Fruit fly (Drosophila melanogaster) whole organism, embryonic: ENCODE measurements around the gene CG8289.
A peak's percentile ranks its signal among the peaks of the same experiment; 100 is the strongest.

Experiments
- CG10209 ChIP-seq: fragments of 200-800 bp; sonication (Bioruptor generic); optimal IDR thresholded peaks from 3 replicates; lab custom pipeline; 2017; ENCODE audit warnings: missing biosample characterization, mild to moderate bottlenecking, missing genetic modification characterization, missing genetic modification reagents
- CG10979 ChIP-seq: fragments of 200-800 bp; sonication (Bioruptor generic); optimal IDR thresholded peaks from 2 replicates; lab custom pipeline; 2018; ENCODE audit warnings: missing biosample characterization, mild to moderate bottlenecking, missing genetic modification characterization, moderate library complexity
- CG11085 ChIP-seq: fragments of 200-800 bp; sonication (Bioruptor generic); IDR thresholded peaks from 2 replicates; pipeline ENCODE4 v1.3.6; 2022; ENCODE audit warnings: missing biosample characterization, missing genetic modification characterization
- CG1233 ChIP-seq: fragments of 200-800 bp; sonication (Bioruptor generic); optimal IDR thresholded peaks from 4 replicates; lab custom pipeline; 2018; ENCODE audit warnings: missing biosample characterization, mild to moderate bottlenecking, missing genetic modification characterization
- CG12942 ChIP-seq: fragments of 200-800 bp; sonication (Bioruptor generic); optimal IDR thresholded peaks from 3 replicates; lab custom pipeline; 2016; ENCODE audit warnings: missing biosample characterization, missing genetic modification characterization
- CG14014 ChIP-seq: fragments of 200-800 bp; sonication (Bioruptor generic); IDR thresholded peaks from 2 replicates; pipeline ENCODE4 v1.3.6; 2022; ENCODE audit warnings: missing biosample characterization, missing genetic modification characterization
- CG14710 ChIP-seq: fragments of 200-800 bp; sonication (Bioruptor generic); optimal IDR thresholded peaks from 3 replicates; lab custom pipeline; 2019; ENCODE audit warnings: missing biosample characterization, mild to moderate bottlenecking, missing genetic modification characterization, moderate library complexity
- CG17829 ChIP-seq: fragments of 200-800 bp; optimal IDR thresholded peaks from 2 replicates; lab custom pipeline; 2019; ENCODE audit warnings: missing biosample characterization, mild to moderate bottlenecking, missing genetic modification characterization, moderate library complexity
- CG2120 ChIP-seq: fragments of 200-800 bp; sonication (Bioruptor generic); optimal IDR thresholded peaks from 3 replicates; lab custom pipeline; 2016; ENCODE audit warnings: missing biosample characterization, missing genetic modification characterization
- CG2875 ChIP-seq: fragments of 200-800 bp; sonication (Bioruptor generic); optimal IDR thresholded peaks from 2 replicates; lab custom pipeline; 2017; ENCODE audit warnings: missing biosample characterization, mild to moderate bottlenecking, missing genetic modification characterization, missing genetic modification reagents
- CG32532 ChIP-seq: fragments of 200-800 bp; sonication (Bioruptor generic); IDR thresholded peaks from 2 replicates; pipeline ENCODE4 v1.3.6; 2022; ENCODE audit warnings: missing biosample characterization, missing genetic modification characterization
- CG6254 ChIP-seq: fragments of 200-800 bp; sonication (Bioruptor generic); optimal IDR thresholded peaks from 3 replicates; lab custom pipeline; 2017; ENCODE audit warnings: mild to moderate bottlenecking, missing biosample characterization, missing genetic modification reagents, missing genetic modification characterization
- CG6813 ChIP-seq: fragments of 200-800 bp; sonication (Bioruptor generic); optimal IDR thresholded peaks from 2 replicates; lab custom pipeline; 2017; ENCODE audit warnings: missing biosample characterization, missing genetic modification characterization, mild to moderate bottlenecking, moderate library complexity, missing genetic modification reagents
- CG6854 ChIP-seq: fragments of 200-800 bp; sonication (Bioruptor generic); optimal IDR thresholded peaks from 3 replicates; lab custom pipeline; 2017; ENCODE audit warnings: missing biosample characterization, mild to moderate bottlenecking, missing genetic modification characterization
- CG7963 ChIP-seq: fragments of 200-800 bp; sonication (Bioruptor generic); IDR thresholded peaks from 3 replicates; pipeline ENCODE4 v1.3.6; 2022; ENCODE audit warnings: missing biosample characterization, missing genetic modification characterization; ENCODE audit not compliant: partially characterized antibody
- CG8944 ChIP-seq: fragments of 200-800 bp; sonication (Bioruptor generic); optimal IDR thresholded peaks from 3 replicates; lab custom pipeline; 2016; ENCODE audit warnings: missing biosample characterization, missing genetic modification characterization
- CG9437 ChIP-seq: fragments of 200-800 bp; sonication (Bioruptor generic); optimal IDR thresholded peaks from 2 replicates; lab custom pipeline; 2018; ENCODE audit warnings: missing biosample characterization, mild to moderate bottlenecking, missing genetic modification characterization
- CG9609 ChIP-seq: fragments of 200-800 bp; sonication (Bioruptor generic); optimal IDR thresholded peaks from 3 replicates; lab custom pipeline; 2016; ENCODE audit warnings: missing biosample characterization, missing genetic modification characterization
- CHES-1-like ChIP-seq: fragments of 200-800 bp; sonication (Bioruptor generic); optimal IDR thresholded peaks from 2 replicates; lab custom pipeline; 2016; ENCODE audit warnings: missing biosample characterization, missing genetic modification characterization
- CTCF ChIP-seq: fragments of 200-800 bp; sonication (Bioruptor generic); optimal IDR thresholded peaks from 2 replicates; lab custom pipeline; 2017; ENCODE audit warnings: missing biosample characterization, mild to moderate bottlenecking, missing genetic modification characterization, moderate library complexity
- D ChIP-seq, 2 experiments: fragments of 200-800 bp in 1 of 2; fragments of >200 bp in 1 of 2; sonication (Bioruptor generic) in 1 of 2; optimal IDR thresholded peaks; 2 replicates in 1 of 2; 3 replicates in 1 of 2; lab custom pipeline; 2017; ENCODE audit warnings: mild to moderate bottlenecking in 1 of 2, missing biosample characterization in 1 of 2, missing genetic modification characterization in 1 of 2, missing genetic modification reagents in 1 of 2
- Dbx ChIP-seq: fragments of 200-800 bp; sonication (Bioruptor generic); IDR thresholded peaks from 3 replicates; pipeline ENCODE4 v1.3.6; 2022; ENCODE audit warnings: missing biosample characterization, missing genetic modification characterization
- Deaf1 ChIP-seq: fragments of 200-800 bp; optimal IDR thresholded peaks from 3 replicates; lab custom pipeline; 2019; ENCODE audit warnings: missing biosample characterization, mild to moderate bottlenecking, missing genetic modification characterization, moderate library complexity
- E2f1 ChIP-seq: fragments of 200-800 bp; sonication (Bioruptor generic); IDR thresholded peaks from 2 replicates; pipeline ENCODE4 v1.3.6; 2022; ENCODE audit warnings: missing biosample characterization, missing genetic modification characterization
- Hsf ChIP-seq: fragments of 200-800 bp; sonication (Bioruptor generic); optimal IDR thresholded peaks from 3 replicates; lab custom pipeline; 2016; ENCODE audit warnings: missing biosample characterization, missing genetic modification characterization
- Mad ChIP-seq: fragments of 200-800 bp; sonication (Bioruptor generic); optimal IDR thresholded peaks from 2 replicates; lab custom pipeline; 2016; ENCODE audit warnings: missing biosample characterization, missing genetic modification characterization
- Nf-YC ChIP-seq: fragments of 200-800 bp; optimal IDR thresholded peaks from 3 replicates; lab custom pipeline; 2019; ENCODE audit warnings: missing biosample characterization, mild to moderate bottlenecking, missing genetic modification characterization, moderate library complexity
- Poxn ChIP-seq: fragments of 200-800 bp; sonication (Bioruptor generic); IDR thresholded peaks from 2 replicates; pipeline ENCODE4 v1.3.6; 2022; ENCODE audit warnings: missing biosample characterization, missing genetic modification characterization
- Rfx ChIP-seq: fragments of 200-800 bp; sonication (Bioruptor generic); IDR thresholded peaks from 2 replicates; pipeline ENCODE4 v1.3.6; 2022; ENCODE audit warnings: missing biosample characterization, missing genetic modification characterization
- Trl ChIP-seq, 3 experiments: fragments of >200 bp in 2 of 3; fragments of 200-800 bp in 1 of 3; sonication (Bioruptor generic) in 1 of 3; optimal IDR thresholded peaks; 2 replicates in 1 of 3; 3 replicates in 2 of 3; lab custom pipeline; 2016 to 2017; ENCODE audit warnings: missing biosample characterization in 1 of 3, missing genetic modification characterization in 1 of 3
- Usf ChIP-seq: fragments of 200-800 bp; sonication (Bioruptor generic); optimal IDR thresholded peaks from 2 replicates; lab custom pipeline; 2017; ENCODE audit warnings: missing genotype, missing biosample characterization, missing genetic modification characterization
- ab ChIP-seq: fragments of 200-800 bp; sonication (Bioruptor generic); optimal IDR thresholded peaks from 2 replicates; lab custom pipeline; 2016; ENCODE audit warnings: missing biosample characterization, missing genetic modification characterization
- btn ChIP-seq: fragments of 200-800 bp; sonication (Bioruptor generic); optimal IDR thresholded peaks from 2 replicates; lab custom pipeline; 2016; ENCODE audit warnings: missing biosample characterization, missing genetic modification characterization
- cad ChIP-seq: fragments of >200 bp; optimal IDR thresholded peaks from 2 replicates; lab custom pipeline; 2017; ENCODE audit warnings: missing biosample characterization, missing genetic modification characterization
- cato ChIP-seq: fragments of 200-800 bp; sonication (Bioruptor generic); optimal IDR thresholded peaks from 2 replicates; lab custom pipeline; 2016; ENCODE audit warnings: missing biosample characterization, missing genetic modification characterization, borderline replicate concordance
- crc ChIP-seq: fragments of 200-800 bp; sonication (Bioruptor generic); optimal IDR thresholded peaks from 2 replicates; lab custom pipeline; 2016; ENCODE audit warnings: missing biosample characterization, missing genetic modification characterization
- dan ChIP-seq: fragments of 200-800 bp; sonication (Bioruptor generic); IDR thresholded peaks from 2 replicates; pipeline ENCODE4 v1.3.6; 2022; ENCODE audit warnings: missing biosample characterization, missing genetic modification characterization
- eyg ChIP-seq: fragments of 200-800 bp; sonication (Bioruptor generic); optimal IDR thresholded peaks from 3 replicates; lab custom pipeline; 2016; ENCODE audit warnings: missing biosample characterization, missing genetic modification characterization
- fd102C ChIP-seq: fragments of 200-800 bp; sonication (Bioruptor generic); optimal IDR thresholded peaks from 2 replicates; lab custom pipeline; 2018; ENCODE audit warnings: missing biosample characterization, mild to moderate bottlenecking, missing genetic modification characterization, moderate library complexity
- fru ChIP-seq: fragments of >200 bp; optimal IDR thresholded peaks from 2 replicates; lab custom pipeline; 2017
- kay ChIP-seq: fragments of 200-800 bp; sonication (Bioruptor generic); optimal IDR thresholded peaks from 2 replicates; lab custom pipeline; 2016; ENCODE audit warnings: missing biosample characterization, missing genetic modification characterization
- ken ChIP-seq: fragments of 200-800 bp; sonication (Bioruptor generic); IDR thresholded peaks from 3 replicates; pipeline ENCODE4 v1.3.6; 2022; ENCODE audit warnings: missing biosample characterization, missing genetic modification characterization
- pb ChIP-seq: fragments of 200-800 bp; sonication (Bioruptor generic); optimal IDR thresholded peaks from 3 replicates; lab custom pipeline; 2016; ENCODE audit warnings: missing biosample characterization, missing genetic modification characterization
- peb ChIP-seq: fragments of 200-800 bp; sonication (Bioruptor generic); IDR thresholded peaks from 2 replicates; pipeline ENCODE4 v1.3.6; 2022; ENCODE audit warnings: missing biosample characterization, missing genetic modification characterization
- pita ChIP-seq: fragments of 200-800 bp; sonication (Bioruptor generic); optimal IDR thresholded peaks from 2 replicates; lab custom pipeline; 2017; ENCODE audit warnings: missing biosample characterization, mild to moderate bottlenecking, missing genetic modification characterization
- pros ChIP-seq: fragments of 200-800 bp; sonication (Bioruptor generic); optimal IDR thresholded peaks from 3 replicates; lab custom pipeline; 2019; ENCODE audit warnings: missing biosample characterization, mild to moderate bottlenecking, missing genetic modification characterization, moderate library complexity
- schlank ChIP-seq: fragments of 200-800 bp; sonication (Bioruptor generic); optimal IDR thresholded peaks from 2 replicates; lab custom pipeline; 2018; ENCODE audit warnings: missing biosample characterization, mild to moderate bottlenecking, missing genetic modification characterization
- tap ChIP-seq: fragments of 200-800 bp; optimal IDR thresholded peaks from 3 replicates; lab custom pipeline; 2019; ENCODE audit warnings: missing biosample characterization, mild to moderate bottlenecking, missing genetic modification characterization, moderate library complexity
- usp ChIP-seq: fragments of >200 bp; optimal IDR thresholded peaks from 2 replicates; lab custom pipeline; 2017; ENCODE audit warnings: missing biosample characterization, missing genetic modification characterization
- zen ChIP-seq: fragments of 200-800 bp; sonication (Bioruptor generic); optimal IDR thresholded peaks from 3 replicates; lab custom pipeline; 2018; ENCODE audit warnings: missing biosample characterization, mild to moderate bottlenecking, missing genetic modification characterization, moderate library complexity

The CG8289 gene

DNA sequence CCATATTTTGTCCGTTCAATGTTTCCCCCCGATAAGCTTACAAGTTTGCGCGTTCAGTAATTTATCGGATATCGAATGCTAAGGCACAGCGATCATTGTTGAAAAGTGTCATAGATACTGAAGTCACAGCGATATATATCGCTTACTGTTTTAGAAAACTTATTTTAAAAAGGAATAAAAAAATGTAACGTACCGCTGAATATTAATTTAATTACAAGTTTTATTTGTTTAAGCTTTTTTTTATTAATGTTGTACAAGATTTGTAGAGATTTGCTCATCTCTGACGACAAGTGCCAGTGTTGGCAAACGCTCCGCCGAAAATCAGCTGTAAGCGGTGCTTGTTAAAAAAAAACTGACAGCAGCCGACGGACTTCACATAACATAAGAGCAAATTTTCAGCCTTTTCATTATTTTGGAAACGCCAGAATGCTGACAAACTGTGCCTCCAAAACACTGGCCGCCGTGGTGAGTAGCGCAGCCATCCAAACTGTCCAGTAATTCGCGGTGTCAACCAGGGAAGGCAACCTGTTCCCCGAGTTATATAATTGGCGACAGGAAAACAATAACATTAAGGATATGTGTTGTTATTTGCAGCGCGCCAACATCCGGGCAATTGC, 3.7 kb downstream of the CG8289 start, which contains the start of the genes corolla and ND-24 (continued):
- TF ChIP-seq Deaf1 (tag; lab: Kevin White, UChicago) (no peak), Nf-YC (peak; percentile 47), CG14710 (tag; lab: Kevin White, UChicago) (peak; percentile 92), eyg (peak; percentile 48), fd102C (GFP tag; lab: Kevin White, UChicago) (peak; percentile 4), Trl (optimal IDR thresholded peaks at IDR 0.05; lab: Kevin White, UChicago) (no peak), Trl (GFP tag; optimal IDR thresholded peaks at IDR 0.05; lab: Kevin White, UChicago) (peak; percentile 79), CG14014 (peak; percentile 75), crc (GFP tag; lab: Kevin White, UChicago) (peak; percentile 37), CG6254 (peak; percentile 17), CG1233 (GFP tag; lab: Kevin White, UChicago) (peak; percentile 71), usp (no peak), schlank (tag; lab: Kevin White, UChicago) (no peak), CG2120 (peak; percentile 93), CG32532 (GFP tag; lab: Robert Waterston, UW) (peak; percentile 91), CG8944 (GFP tag; lab: Kevin White, UChicago) (peak; percentile 81), peb (GFP tag; lab: Robert Waterston, UW) (peak; percentile 84), CG2875 (peak; percentile 34), CHES-1-like (GFP tag; lab: Kevin White, UChicago) (peak; percentile 84), CG11085 (peak; percentile 80), E2f1 (GFP tag; lab: Robert Waterston, UW) (peak; percentile 86), cato (peak; percentile 71), Rfx (GFP tag; lab: Robert Waterston, UW) (peak; percentile 92), Mad (GFP tag; lab: Kevin White, UChicago) (peak; percentile 72), ab (GFP tag; lab: Kevin White, UChicago) (peak; percentile 4), CG6854 (GFP tag; lab: Kevin White, UChicago) (peak; percentile 48), CG10979 (tag; lab: Kevin White, UChicago) (peak; percentile 75), CTCF (GFP tag; lab: Kevin White, UChicago) (peak; percentile 24), CG10209 (GFP tag; lab: Kevin White, UChicago) (peak; percentile 68), zen (tag; lab: Kevin White, UChicago) (peak; percentile 74), Dbx (GFP tag; lab: Robert Waterston, UW) (peak; percentile 93), btn (peak; percentile 19), Hsf (peak; percentile 91), pb (GFP tag; lab: Kevin White, UChicago) (peak; percentile 45), CG9437 (GFP tag; lab: Kevin White, UChicago) (peak; percentile 50), CG9609 (GFP tag; lab: Kevin White, UChicago) (peak; percentile 76), dan (GFP tag; lab: Robert Waterston, UW) (peak; percentile 46; the same call in 1 of the 2 replicates), Usf (no peak), CG6813 (GFP tag; lab: Kevin White, UChicago) (no peak), CG12942 (peak; percentile 85), Poxn (peak; percentile 69), ken (peak; percentile 82), cad (GFP tag; lab: Kevin White, UChicago) (no peak), pita (GFP tag; lab: Kevin White, UChicago) (no peak), pros (GFP tag; lab: Kevin White, UChicago) (no peak), CG17829 (tag; lab: Kevin White, UChicago) (peak; percentile 70), kay (GFP tag; lab: Kevin White, UChicago) (peak; percentile 64), CG7963 (peak; percentile 70), D (optimal IDR thresholded peaks at IDR 0.05; lab: Kevin White, UChicago) (no peak), D (GFP tag; optimal IDR thresholded peaks at IDR 0.05; lab: Kevin White, UChicago) (peak; percentile 63), tap (tag; lab: Kevin White, UChicago) (no peak), fru (lab: Kevin White, UChicago) (no peak)
